Worm (Caenorhabditis elegans): ENCODE measurements around the gene nid-1.

- TF ChIP-seq nhr-237 (tag; optimal IDR thresholded peaks at IDR 0.05) (no peak), fos-1 (tag; optimal IDR thresholded peaks at IDR 0.05) (no peak), unc-62 (GFP tag; optimal IDR thresholded peaks at IDR 0.05) (no peak), egl-27 (tag; optimal IDR thresholded peaks at IDR 0.05) (no peak), elt-1 (tag; optimal IDR thresholded peaks at IDR 0.05) (no peak), ceh-82 (tag; optimal IDR thresholded peaks at IDR 0.05) (no peak), zag-1 (tag; optimal IDR thresholded peaks at IDR 0.05) (no peak), ztf-4 (tag; optimal IDR thresholded peaks at IDR 0.05) (no peak)
Observed at ce11 chrV:12908614-12909013, 1.3 kb upstream of the nid-1 start.

All from whole organism, L2 larva.